Fruit fly (Drosophila melanogaster) whole organism, embryonic: ENCODE results near the gene CG43127.

Source experiments
- Ada2b ChIP-seq: fragments of 200-800 bp; sonication (Bioruptor generic); IDR thresholded peaks from 2 replicates; pipeline ENCODE4 v1.3.6; 2022; ENCODE audit warnings: missing biosample characterization, missing genetic modification characterization
- Antp ChIP-seq: fragments of 200-800 bp; sonication (Bioruptor generic); optimal IDR thresholded peaks from 3 replicates; lab custom pipeline; 2016; ENCODE audit warnings: missing biosample characterization, missing genetic modification characterization
- Bgb ChIP-seq: fragments of 200-800 bp; sonication (Bioruptor generic); IDR thresholded peaks from 2 replicates; pipeline ENCODE4 v1.3.6; 2022; ENCODE audit warnings: missing biosample characterization, missing genetic modification characterization; ENCODE audit not compliant: partially characterized antibody
- CG11398 ChIP-seq: fragments of 200-800 bp; sonication (Bioruptor generic); optimal IDR thresholded peaks from 2 replicates; lab custom pipeline; 2016; ENCODE audit warnings: missing biosample characterization, missing genetic modification characterization
- CG12299 ChIP-seq: fragments of 200-800 bp; sonication (Bioruptor generic); optimal IDR thresholded peaks from 2 replicates; lab custom pipeline; 2018; ENCODE audit warnings: missing biosample characterization, mild to moderate bottlenecking, missing genetic modification characterization
- CG14667 ChIP-seq: fragments of 200-800 bp; sonication (Bioruptor generic); IDR thresholded peaks from 2 replicates; pipeline ENCODE4 v1.3.6; 2022; ENCODE audit warnings: missing biosample characterization, missing genetic modification characterization
- CG15011 ChIP-seq: fragments of 200-800 bp; sonication (Bioruptor generic); optimal IDR thresholded peaks from 3 replicates; lab custom pipeline; 2018; ENCODE audit warnings: missing biosample characterization, mild to moderate bottlenecking, missing genetic modification characterization
- CG15269 ChIP-seq: fragments of 200-800 bp; sonication (Bioruptor generic); optimal IDR thresholded peaks from 2 replicates; lab custom pipeline; 2018; ENCODE audit warnings: missing biosample characterization, mild to moderate bottlenecking, missing genetic modification characterization, moderate library complexity
- CG15601 ChIP-seq: fragments of 200-800 bp; sonication (Bioruptor generic); optimal IDR thresholded peaks from 3 replicates; lab custom pipeline; 2019; ENCODE audit warnings: missing biosample characterization, mild to moderate bottlenecking, missing genetic modification characterization, moderate library complexity
- CG1603 ChIP-seq: fragments of 200-800 bp; sonication (Bioruptor generic); optimal IDR thresholded peaks from 2 replicates; lab custom pipeline; 2019; ENCODE audit warnings: missing biosample characterization, mild to moderate bottlenecking, missing genetic modification characterization, moderate library complexity
- CG16815 ChIP-seq: fragments of 200-800 bp; sonication (Bioruptor generic); optimal IDR thresholded peaks from 3 replicates; lab custom pipeline; 2017; ENCODE audit warnings: missing biosample characterization, mild to moderate bottlenecking, missing genetic modification characterization
- CG18262 ChIP-seq: fragments of 200-800 bp; optimal IDR thresholded peaks from 3 replicates; lab custom pipeline; 2019; ENCODE audit warnings: missing biosample characterization, mild to moderate bottlenecking, missing genetic modification characterization, moderate library complexity
- CG2199 ChIP-seq: fragments of 200-800 bp; sonication (Bioruptor generic); IDR thresholded peaks from 3 replicates; pipeline ENCODE4 v1.3.6; 2022; ENCODE audit warnings: missing biosample characterization, missing genetic modification characterization
- CG2889 ChIP-seq: fragments of 200-800 bp; sonication (Bioruptor generic); IDR thresholded peaks from 3 replicates; pipeline ENCODE4 v1.3.6; 2022; ENCODE audit warnings: missing biosample characterization, missing genetic modification characterization
- CG34376 ChIP-seq: fragments of 200-800 bp; sonication (Bioruptor generic); optimal IDR thresholded peaks from 2 replicates; lab custom pipeline; 2018; ENCODE audit warnings: missing biosample characterization, mild to moderate bottlenecking, missing genetic modification characterization
- Dfd ChIP-seq, 2 experiments: fragments of >200 bp; optimal IDR thresholded peaks; 2 replicates each; lab custom pipeline; 2017; ENCODE audit warnings: missing biosample characterization in 2 of 2, missing genetic modification characterization in 2 of 2
- Dip3 ChIP-seq: fragments of 200-800 bp; sonication (Bioruptor generic); optimal IDR thresholded peaks from 3 replicates; lab custom pipeline; 2016; ENCODE audit warnings: missing biosample characterization, missing genetic modification characterization
- Eip74EF ChIP-seq, 2 experiments: fragments of 200-800 bp in 1 of 2; fragments of >200 bp in 1 of 2; sonication (Bioruptor generic) in 1 of 2; optimal IDR thresholded peaks; 2 replicates each; lab custom pipeline; 2017 to 2019; ENCODE audit warnings: missing biosample characterization in 2 of 2, missing genetic modification characterization in 2 of 2, mild to moderate bottlenecking in 1 of 2, moderate library complexity in 1 of 2
- Ets65A ChIP-seq: fragments of 200-800 bp; sonication (Bioruptor generic); peaks from one replicate; lab custom pipeline; 2016; ENCODE audit warnings: missing biosample characterization, missing genetic modification characterization
- Fer3 ChIP-seq: fragments of 200-800 bp; sonication (Bioruptor generic); optimal IDR thresholded peaks from 2 replicates; lab custom pipeline; 2018; ENCODE audit warnings: missing biosample characterization, mild to moderate bottlenecking, missing genetic modification characterization, moderate library complexity
- H2.0 ChIP-seq: fragments of 200-800 bp; sonication (Bioruptor generic); IDR thresholded peaks from 2 replicates; pipeline ENCODE4 v1.3.6; 2022; ENCODE audit warnings: missing biosample characterization, missing genetic modification characterization
- Hr39 ChIP-seq: fragments of >200 bp; optimal IDR thresholded peaks from 2 replicates; lab custom pipeline; 2017
- Hsf ChIP-seq: fragments of 200-800 bp; sonication (Bioruptor generic); optimal IDR thresholded peaks from 3 replicates; lab custom pipeline; 2016; ENCODE audit warnings: missing biosample characterization, missing genetic modification characterization
- Med ChIP-seq: fragments of 200-800 bp; sonication (Bioruptor generic); peaks from one replicate; lab custom pipeline; 2016; ENCODE audit warnings: missing biosample characterization, missing genetic modification characterization, mild to moderate bottlenecking, inconsistent platforms, moderate library complexity
- Neu2 ChIP-seq: fragments of 200-800 bp; sonication (Bioruptor generic); optimal IDR thresholded peaks from 3 replicates; lab custom pipeline; 2016; ENCODE audit warnings: missing biosample characterization, missing genetic modification characterization, borderline replicate concordance
- Pdp1 ChIP-seq, 2 experiments: fragments of 200-800 bp; sonication (Bioruptor generic); optimal IDR thresholded peaks; 3 replicates each; lab custom pipeline; 2016; ENCODE audit warnings: missing biosample characterization in 2 of 2, missing genetic modification characterization in 2 of 2, mild to moderate bottlenecking in 1 of 2, moderate library complexity in 1 of 2
- Ptx1 ChIP-seq: fragments of 200-800 bp; sonication (Bioruptor generic); IDR thresholded peaks from 2 replicates; pipeline ENCODE4 v1.3.6; 2022; ENCODE audit warnings: missing biosample characterization, missing genetic modification characterization
- amos ChIP-seq: fragments of 200-800 bp; sonication (Bioruptor generic); IDR thresholded peaks from 2 replicates; pipeline ENCODE4 v1.3.6; 2022; ENCODE audit warnings: missing biosample characterization, missing genetic modification characterization; ENCODE audit not compliant: partially characterized antibody
- gcm2 ChIP-seq: fragments of 200-800 bp; sonication (Bioruptor generic); optimal IDR thresholded peaks from 2 replicates; lab custom pipeline; 2016; ENCODE audit warnings: missing biosample characterization, missing genetic modification characterization
- gem ChIP-seq: fragments of 200-800 bp; sonication (Bioruptor generic); optimal IDR thresholded peaks from 2 replicates; lab custom pipeline; 2019; ENCODE audit warnings: missing biosample characterization, mild to moderate bottlenecking, missing genetic modification characterization, moderate library complexity
- her ChIP-seq: fragments of 200-800 bp; sonication (Bioruptor generic); optimal IDR thresholded peaks from 2 replicates; lab custom pipeline; 2016; ENCODE audit warnings: missing biosample characterization, missing genetic modification characterization
- inv ChIP-seq: fragments of 200-800 bp; sonication (Bioruptor generic); IDR thresholded peaks from 2 replicates; pipeline ENCODE4 v1.3.6; 2022; ENCODE audit warnings: missing biosample characterization, missing genetic modification characterization; ENCODE audit not compliant: partially characterized antibody
- kah ChIP-seq: fragments of 200-800 bp; sonication (Bioruptor generic); optimal IDR thresholded peaks from 2 replicates; lab custom pipeline; 2018; ENCODE audit warnings: missing biosample characterization, mild to moderate bottlenecking, missing genetic modification characterization
- lbe ChIP-seq: fragments of 200-800 bp; sonication (Bioruptor generic); optimal IDR thresholded peaks from 2 replicates; lab custom pipeline; 2016; ENCODE audit warnings: missing biosample characterization, mild to moderate bottlenecking, missing genetic modification characterization
- maf-S ChIP-seq: fragments of 200-800 bp; sonication (Bioruptor generic); optimal IDR thresholded peaks from 2 replicates; lab custom pipeline; 2016; ENCODE audit warnings: missing biosample characterization, missing genetic modification characterization
- oc ChIP-seq: fragments of 200-800 bp; sonication (Bioruptor generic); optimal IDR thresholded peaks from 2 replicates; lab custom pipeline; 2018; ENCODE audit warnings: missing biosample characterization, mild to moderate bottlenecking, missing genetic modification characterization, moderate library complexity
- onecut ChIP-seq: fragments of 200-800 bp; sonication (Bioruptor generic); IDR thresholded peaks from 2 replicates; pipeline ENCODE4 v1.3.6; 2022; ENCODE audit warnings: missing biosample characterization, missing genetic modification characterization
- schlank ChIP-seq: fragments of 200-800 bp; sonication (Bioruptor generic); optimal IDR thresholded peaks from 2 replicates; lab custom pipeline; 2018; ENCODE audit warnings: missing biosample characterization, mild to moderate bottlenecking, missing genetic modification characterization
- scrt ChIP-seq: fragments of 200-800 bp; sonication (Bioruptor generic); optimal IDR thresholded peaks from 2 replicates; lab custom pipeline; 2018; ENCODE audit warnings: missing biosample characterization, mild to moderate bottlenecking, missing genetic modification characterization, moderate library complexity
- sens ChIP-seq: fragments of 200-800 bp; sonication (Bioruptor generic); peaks from one replicate; lab custom pipeline; 2016; ENCODE audit warnings: missing biosample characterization, missing genetic modification characterization
- so ChIP-seq: fragments of 200-800 bp; sonication (Bioruptor generic); IDR thresholded peaks from 3 replicates; pipeline ENCODE4 v1.3.6; 2022; ENCODE audit warnings: missing biosample characterization, missing genetic modification characterization
- sob ChIP-seq: fragments of 200-800 bp; sonication (Bioruptor generic); IDR thresholded peaks from 2 replicates; pipeline ENCODE4 v1.3.6; 2022; ENCODE audit warnings: missing biosample characterization, missing genetic modification characterization
- sr ChIP-seq: fragments of 200-800 bp; sonication (Bioruptor generic); IDR thresholded peaks from 3 replicates; pipeline ENCODE4 v1.3.6; 2022; ENCODE audit warnings: missing biosample characterization, missing genetic modification characterization
- tap ChIP-seq: fragments of 200-800 bp; optimal IDR thresholded peaks from 3 replicates; lab custom pipeline; 2019; ENCODE audit warnings: missing biosample characterization, mild to moderate bottlenecking, missing genetic modification characterization, moderate library complexity
- trem ChIP-seq: fragments of 200-800 bp; optimal IDR thresholded peaks from 3 replicates; lab custom pipeline; 2019; ENCODE audit warnings: missing biosample characterization, mild to moderate bottlenecking, missing genetic modification characterization, moderate library complexity
- tup ChIP-seq: fragments of 200-800 bp; sonication (Bioruptor generic); optimal IDR thresholded peaks from 2 replicates; lab custom pipeline; 2016; ENCODE audit warnings: missing biosample characterization, mild to moderate bottlenecking, missing genetic modification characterization, moderate library complexity
- z ChIP-seq: fragments of 200-800 bp; sonication (Bioruptor generic); IDR thresholded peaks from 3 replicates; pipeline ENCODE4 v1.3.6; 2022; ENCODE audit warnings: missing biosample characterization, missing genetic modification characterization
- zen2 ChIP-seq: fragments of 200-800 bp; sonication (Bioruptor generic); IDR thresholded peaks from 3 replicates; pipeline ENCODE4 v1.3.6; 2022; ENCODE audit warnings: missing biosample characterization, missing genetic modification characterization; ENCODE audit not compliant: partially characterized antibody

The CG43127 gene

dm6 chr3L:10656451-10657198 lies 31.2 kb upstream of the CG43127 start (continued):
- TF ChIP-seq Neu2 (GFP tag; lab: Kevin White, UChicago) (no peak), scrt (GFP tag; lab: Kevin White, UChicago) (peak; percentile 62), H2.0 (no peak), CG2889 (no peak), CG16815 (no peak), Bgb (no peak), Dfd (GFP tag; optimal IDR thresholded peaks at IDR 0.05; lab: Kevin White, UChicago) (no peak), CG12299 (tag; lab: Kevin White, UChicago) (peak; percentile 53), Ptx1 (GFP tag; lab: Robert Waterston, UW) (0 out of 2 replicates have a peak, but pooled peaks have one; percentile 17), z (GFP tag; lab: Robert Waterston, UW) (no peak), her (GFP tag; lab: Kevin White, UChicago) (peak; percentile 61)

- TF ChIP-seq Hsf (GFP tag; lab: Kevin White, UChicago) (no peak), CG15269 (tag; lab: Kevin White, UChicago) (no peak), Pdp1 (GFP tag; optimal IDR thresholded peaks at IDR 0.05; lab: Kevin White, UChicago) (peak in 1 of 2 experiments; percentile 34), Eip74EF (GFP tag; optimal IDR thresholded peaks at IDR 0.05; lab: Kevin White, UChicago) (no peak), tap (tag; lab: Kevin White, UChicago) (no peak), inv (GFP tag; lab: Robert Waterston, UW) (no peak), sens (GFP tag; lab: Kevin White, UChicago) (peak; percentile 55), lbe (no peak), kah (GFP tag; lab: Kevin White, UChicago) (no peak), gcm2 (no peak), sob (GFP tag; lab: Robert Waterston, UW) (no peak), zen2 (no peak), CG14667 (GFP tag; lab: Robert Waterston, UW) (no peak), Med (GFP tag; lab: Kevin White, UChicago) (peak; percentile 67), CG15011 (no peak), CG1603 (peak; percentile 8), gem (tag; lab: Kevin White, UChicago) (peak; percentile 19), Ets65A (GFP tag; lab: Kevin White, UChicago) (no peak)
These were observed 29.0 kb upstream of the CG43127 start for dm6 chr3L:10654439-10654838.

dm6 chr3L:10652487-10652886 lies 27.1 kb upstream of the CG43127 start:
- TF ChIP-seq onecut (GFP tag; lab: Robert Waterston, UW) (no peak), so (no peak), CG15601 (tag; lab: Kevin White, UChicago) (no peak)

dm6 chr3L:10651271-10651670 lies 25.9 kb upstream of the CG43127 start:
- no peak for TF ChIP-seq oc (tag; lab: Kevin White, UChicago)
- no peak for TF ChIP-seq Ada2b
- no peak for TF ChIP-seq schlank (tag; lab: Kevin White, UChicago)
- no peak for TF ChIP-seq Dip3
- TF ChIP-seq CG18262: no peak
- TF ChIP-seq CG34376 (GFP tag; lab: Kevin White, UChicago): no peak
- TF ChIP-seq trem: no peak
- no peak for TF ChIP-seq CG11398 (GFP tag; lab: Kevin White, UChicago)
- TF ChIP-seq amos (GFP tag; lab: Robert Waterston, UW): no peak
- TF ChIP-seq Fer3 (tag; lab: Kevin White, UChicago): no peak
- TF ChIP-seq Hr39 (lab: Kevin White, UChicago): no peak
- TF ChIP-seq sr (GFP tag; lab: Robert Waterston, UW): peak; percentile 52; the same call in 1 of the 3 replicates
- TF ChIP-seq CG2199: 0 out of 3 replicates have a peak, but pooled peaks have one; percentile 28
- TF ChIP-seq tup (GFP tag; lab: Kevin White, UChicago): no peak
- TF ChIP-seq maf-S (GFP tag; lab: Kevin White, UChicago): no peak
- no peak for TF ChIP-seq Antp
- TF ChIP-seq, all 482 proteins: peak for 2
